Fruit fly (Drosophila melanogaster) whole organism, pupa: ENCODE measurements around the gene Sf3b1.

Experiments used
- CG10348 ChIP-seq: fragments of 200-800 bp; sonication (Bioruptor generic); IDR thresholded peaks from 2 replicates; pipeline ENCODE4 v1.3.6; 2022; ENCODE audit warnings: missing biosample characterization, missing genetic modification characterization
- CG13204 ChIP-seq: fragments of 200-800 bp; sonication (Bioruptor generic); optimal IDR thresholded peaks from 2 replicates; lab custom pipeline; 2018; ENCODE audit warnings: missing biosample characterization, mild to moderate bottlenecking, missing genetic modification characterization, moderate library complexity
- CG15710 ChIP-seq: fragments of 200-800 bp; sonication (Bioruptor generic); optimal IDR thresholded peaks from 2 replicates; lab custom pipeline; 2018; ENCODE audit warnings: missing biosample characterization, mild to moderate bottlenecking, missing genetic modification characterization, moderate library complexity
- CG8159 ChIP-seq: fragments of 200-800 bp; sonication (Bioruptor generic); optimal IDR thresholded peaks from 3 replicates; lab custom pipeline; 2018; ENCODE audit warnings: missing biosample characterization, mild to moderate bottlenecking, missing genetic modification characterization, moderate library complexity
- EcR ChIP-seq: fragments of 200-800 bp; sonication (Bioruptor generic); optimal IDR thresholded peaks from 3 replicates; lab custom pipeline; 2019; ENCODE audit warnings: missing biosample characterization, missing genetic modification characterization, mild to moderate bottlenecking, moderate library complexity, missing genetic modification reagents
- Ets98B ChIP-seq: fragments of 200-800 bp; sonication (Bioruptor generic); IDR thresholded peaks from 2 replicates; pipeline ENCODE4 v1.3.6; 2022; ENCODE audit warnings: missing biosample characterization, missing genetic modification characterization
- Snoo ChIP-seq: fragments of 200-800 bp; sonication (Bioruptor generic); optimal IDR thresholded peaks from 3 replicates; lab custom pipeline; 2017; ENCODE audit warnings: missing biosample characterization, mild to moderate bottlenecking, missing genetic modification characterization, inconsistent platforms
- fd96Ca ChIP-seq: fragments of 200-800 bp; sonication (Bioruptor generic); IDR thresholded peaks from 3 replicates; pipeline ENCODE4 v1.3.6; 2022; ENCODE audit warnings: missing biosample characterization, missing genetic modification characterization
- gl ChIP-seq: fragments of 200-800 bp; sonication (Bioruptor generic); optimal IDR thresholded peaks from 2 replicates; lab custom pipeline; 2018; ENCODE audit warnings: missing biosample characterization, mild to moderate bottlenecking, missing genetic modification characterization
- rn ChIP-seq: fragments of 200-800 bp; sonication (Bioruptor generic); IDR thresholded peaks from 2 replicates; pipeline ENCODE4 v1.3.6; 2022; ENCODE audit warnings: missing biosample characterization, missing genetic modification characterization

DNA sequence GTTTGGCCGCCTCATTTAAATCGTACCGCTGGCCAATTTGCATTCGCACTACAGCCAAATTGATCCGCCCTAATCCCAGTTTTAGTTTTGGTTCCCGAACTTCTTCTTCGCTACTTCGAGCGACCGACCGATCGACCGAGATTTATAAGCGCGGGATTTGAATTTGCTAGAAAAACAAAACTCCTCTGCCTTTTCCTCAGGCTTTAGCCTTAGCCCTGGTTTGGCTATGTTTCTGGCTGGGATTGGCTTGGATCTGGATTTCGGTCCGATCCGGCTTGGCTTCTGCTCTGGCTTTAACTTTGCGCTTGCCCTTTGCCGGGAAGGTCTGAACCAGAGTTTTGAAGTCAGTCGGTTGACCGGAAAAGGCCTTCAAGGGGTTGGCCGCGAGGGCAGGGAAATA is 33.7 kb downstream of the Sf3b1 start:
- TF ChIP-seq CG10348 (GFP tag; lab: Robert Waterston, UW) (no peak), CG15710 (no peak), Snoo (no peak), fd96Ca (GFP tag; lab: Robert Waterston, UW) (no peak), Ets98B (GFP tag; lab: Robert Waterston, UW) (no peak), gl (tag; lab: Kevin White, UChicago) (no peak), EcR (GFP tag; lab: Kevin White, UChicago) (no peak), rn (GFP tag; lab: Robert Waterston, UW) (no peak), CG8159 (tag; lab: Kevin White, UChicago) (no peak), CG13204 (GFP tag; lab: Kevin White, UChicago) (no peak)
